Worm (Caenorhabditis elegans) whole organism, early embryonic: Measurements from ENCODE around the gene K03H1.11.

Experiments used
- B0310.2 ChIP-seq: sonication (generic microtip); optimal IDR thresholded peaks from 2 replicates; lab custom pipeline; 2016; ENCODE audit warnings: mild to moderate bottlenecking, missing genetic modification characterization, missing compliant biosample characterization
- F13C5.2 ChIP-seq: sonication (generic microtip); optimal IDR thresholded peaks from 2 replicates; lab custom pipeline; 2017; ENCODE audit warnings: mild to moderate bottlenecking, missing genetic modification characterization, inconsistent platforms, missing compliant biosample characterization
- aly-1 ChIP-seq: sonication (generic microtip); optimal IDR thresholded peaks from 2 replicates; lab custom pipeline; 2016; ENCODE audit warnings: missing genetic modification characterization, missing compliant biosample characterization
- ama-1 ChIP-seq: fragments of 150-350 bp; optimal IDR thresholded peaks from 2 replicates; lab custom pipeline; 2014
- ceh-13 ChIP-seq: fragments of 200-800 bp; sonication (Bioruptor generic); optimal IDR thresholded peaks from 2 replicates; lab custom pipeline; 2018; ENCODE audit warnings: mild to moderate bottlenecking, missing genetic modification characterization, missing compliant biosample characterization
- ceh-36 ChIP-seq: sonication (generic microtip); optimal IDR thresholded peaks from 2 replicates; lab custom pipeline; 2016; ENCODE audit warnings: missing genetic modification characterization, inconsistent platforms, missing compliant biosample characterization
- ets-7 ChIP-seq: sonication (generic microtip); optimal IDR thresholded peaks from 2 replicates; lab custom pipeline; 2016; ENCODE audit warnings: missing genotype, missing genetic modification characterization, missing compliant biosample characterization
- flt-1 ChIP-seq: fragments of 200-800 bp; sonication (Bioruptor generic); IDR thresholded peaks from 2 replicates; pipeline ENCODE4 v1.3.6; 2022; ENCODE audit warnings: missing genetic modification characterization, missing compliant biosample characterization
- hmbx-1 ChIP-seq: sonication (generic microtip); optimal IDR thresholded peaks from 2 replicates; lab custom pipeline; 2016; ENCODE audit warnings: mild to moderate bottlenecking, missing genetic modification characterization, missing compliant biosample characterization
- hmg-4 ChIP-seq: fragments of 200-800 bp; sonication (Bioruptor generic); optimal IDR thresholded peaks from 2 replicates; lab custom pipeline; 2018; ENCODE audit warnings: mild to moderate bottlenecking, missing genetic modification characterization, missing compliant biosample characterization
- hnd-1 ChIP-seq: sonication (generic microtip); optimal IDR thresholded peaks from 2 replicates; lab custom pipeline; 2016; ENCODE audit warnings: missing genetic modification characterization, missing compliant biosample characterization
- pes-1 ChIP-seq: fragments of 200-800 bp; sonication (Bioruptor generic); IDR thresholded peaks from 2 replicates; pipeline ENCODE4 v1.3.6; 2022; ENCODE audit warnings: missing genetic modification reagents, missing genetic modification characterization, missing compliant biosample characterization
- scrt-1 ChIP-seq: fragments of 200-800 bp; sonication (Bioruptor generic); IDR thresholded peaks from 2 replicates; pipeline ENCODE4 v1.3.6; 2022; ENCODE audit warnings: missing genetic modification characterization, missing compliant biosample characterization
- sea-1 ChIP-seq: fragments of 200-800 bp; sonication (Bioruptor generic); conservative IDR thresholded peaks from 2 replicates; pipeline ENCODE4 v1.3.6; 2022; ENCODE audit warnings: missing genetic modification characterization, missing compliant biosample characterization
- tbx-11 ChIP-seq: fragments of 200-800 bp; sonication (Bioruptor generic); IDR thresholded peaks from 2 replicates; pipeline ENCODE4 v1.3.6; 2022; ENCODE audit warnings: missing genetic modification characterization, missing compliant biosample characterization
- tbx-37 ChIP-seq: fragments of 200-800 bp; sonication (Bioruptor generic); conservative IDR thresholded peaks from 2 replicates; pipeline ENCODE4 v1.3.6; 2022; ENCODE audit warnings: missing genetic modification reagents, missing genetic modification characterization, missing compliant biosample characterization
- tra-4 ChIP-seq: sonication (generic microtip); optimal IDR thresholded peaks from 2 replicates; lab custom pipeline; 2017; ENCODE audit warnings: missing genetic modification characterization, missing compliant biosample characterization

K03H1.11 gene

DNA sequence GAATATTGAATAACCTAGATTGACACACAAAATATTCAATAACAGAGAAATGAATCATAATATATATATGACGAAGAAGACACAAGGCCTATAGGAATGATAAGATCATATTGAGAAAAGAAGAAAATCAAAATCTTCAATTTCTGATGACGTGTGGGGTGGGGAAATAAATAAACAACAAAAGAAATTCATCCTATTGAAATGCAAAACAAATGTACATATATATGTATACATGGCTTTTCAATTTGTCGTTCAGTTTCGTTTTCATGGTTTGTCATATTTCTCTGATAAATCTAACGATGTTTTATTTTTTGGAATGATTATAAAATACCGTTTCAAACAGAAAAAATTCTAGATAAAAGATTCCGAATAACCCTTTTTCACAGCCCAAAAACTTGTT, 25.1 kb downstream of the K03H1.11 start, which contains the start of gene ttr-3:
Gene ttr-3, minus strand, starts transcription at position 101 of the 400 bp plus-strand sequence.
- TF ChIP-seq sea-1 (GFP tag; lab: Robert Waterston, UW) (no peak), scrt-1 (no peak), pes-1 (no peak), hnd-1 (tag; lab: Kevin White, UChicago) (no peak), ceh-36 (tag; lab: Kevin White, UChicago) (no peak), aly-1 (tag; lab: Kevin White, UChicago) (no peak), tra-4 (no peak), B0310.2 (tag; lab: Kevin White, UChicago) (no peak), flt-1 (GFP tag; lab: Robert Waterston, UW) (no peak), F13C5.2 (tag; lab: Kevin White, UChicago) (no peak)

DNA sequence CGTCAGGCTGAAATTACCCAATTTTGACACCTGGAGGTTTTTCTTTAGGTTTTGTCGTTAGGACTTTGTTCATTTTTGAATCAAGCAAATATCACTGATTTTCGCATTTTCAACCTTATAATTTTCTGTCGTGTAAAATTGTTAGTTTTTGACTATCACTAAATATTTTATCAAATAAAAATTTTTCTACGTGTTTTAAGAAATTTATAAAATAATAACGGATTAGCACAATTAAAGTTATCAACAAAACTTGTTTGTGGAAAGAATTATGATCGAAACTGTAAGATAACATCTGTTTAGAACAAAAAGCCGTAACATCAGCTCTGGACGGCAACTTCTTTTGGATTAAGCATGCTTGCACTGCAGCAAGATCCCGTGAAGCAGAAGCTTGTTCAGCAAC, 28.9 kb downstream of the K03H1.11 start, which contains the start of gene cbp-2:
Gene cbp-2, plus strand, starts transcription at position 301 of the 400 bp plus-strand sequence.
- TF ChIP-seq hnd-1 (tag; lab: Kevin White, UChicago) (no peak), ceh-36 (tag; lab: Kevin White, UChicago) (no peak)

DNA sequence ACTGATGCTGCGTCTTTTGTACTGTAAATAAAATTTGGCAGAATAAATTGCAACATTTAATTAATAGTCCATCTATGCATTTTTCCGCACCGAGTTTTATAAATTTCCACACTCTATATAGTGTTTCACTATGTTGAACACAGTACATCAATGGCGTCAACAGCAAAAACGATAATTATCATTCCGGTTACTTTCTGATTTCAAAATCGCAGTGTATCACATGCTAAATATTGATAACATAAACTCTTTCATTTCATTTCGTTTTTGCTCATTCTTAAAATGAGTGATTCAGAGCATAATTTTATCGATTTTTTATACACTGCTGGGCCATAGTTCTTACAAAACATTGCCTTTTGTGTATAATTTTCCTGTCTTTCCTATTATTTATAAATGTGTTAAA, 29.5 kb downstream of the K03H1.11 start:
- TF ChIP-seq aly-1 (tag; lab: Kevin White, UChicago) (no peak), B0310.2 (tag; lab: Kevin White, UChicago) (no peak), ets-7 (no peak), tbx-11 (GFP tag; lab: Robert Waterston, UW) (no peak), flt-1 (GFP tag; lab: Robert Waterston, UW) (no peak), ceh-36 (tag; lab: Kevin White, UChicago) (no peak), scrt-1 (no peak)

DNA sequence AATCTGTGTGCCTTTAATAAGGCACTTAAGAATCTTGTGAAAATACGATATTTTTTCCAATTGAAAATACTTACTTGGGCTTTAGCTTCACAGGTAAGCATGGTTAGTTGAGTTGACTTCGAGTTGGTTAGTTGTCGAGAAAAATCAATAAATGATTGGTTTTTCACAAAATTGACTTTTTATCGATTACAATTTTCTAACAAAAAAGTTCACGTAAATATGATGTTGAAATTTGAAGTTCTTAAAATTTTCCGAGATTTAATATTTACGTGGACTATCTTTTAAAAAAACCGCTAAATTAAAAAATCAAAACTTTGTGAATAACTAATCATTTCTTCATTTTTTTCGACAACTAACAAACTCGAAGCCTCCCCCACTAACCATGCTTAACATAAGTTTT, 31.0 kb downstream of the K03H1.11 start, which contains the start of gene F40F12.3:
Gene F40F12.3, minus strand, starts transcription at position 101 of the 400 bp plus-strand sequence.
- TF ChIP-seq sea-1 (GFP tag; lab: Robert Waterston, UW) (no peak), F13C5.2 (tag; lab: Kevin White, UChicago) (no peak), ceh-13 (GFP tag; lab: Kevin White, UChicago) (no peak), ets-7 (no peak), tbx-37 (GFP tag; lab: Robert Waterston, UW) (no peak), ama-1 (lab: Kevin White, UChicago) (no peak), hmbx-1 (no peak), hmg-4 (GFP tag; lab: Kevin White, UChicago) (no peak), B0310.2 (tag; lab: Kevin White, UChicago) (no peak), flt-1 (GFP tag; lab: Robert Waterston, UW) (no peak), ceh-36 (tag; lab: Kevin White, UChicago) (no peak), tra-4 (no peak), aly-1 (tag; lab: Kevin White, UChicago) (no peak), scrt-1 (no peak)

DNA sequence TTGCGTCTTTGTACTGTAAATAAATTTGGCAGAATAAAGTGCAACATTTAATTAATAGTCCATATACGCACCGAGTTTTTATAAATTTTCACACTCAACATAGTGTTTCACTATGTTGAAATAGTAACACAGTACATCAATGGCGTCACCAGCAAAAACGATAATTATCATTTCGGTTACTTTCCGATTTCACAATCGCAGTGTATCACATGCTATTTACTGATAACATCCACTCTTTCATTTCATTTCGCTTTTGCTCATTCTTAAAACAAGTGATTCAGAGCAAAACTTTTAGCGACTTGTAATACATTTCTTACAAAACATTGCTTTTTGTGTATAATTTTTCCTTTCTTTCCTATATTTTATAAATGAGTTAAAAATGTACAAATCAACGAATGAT, 38.0 kb downstream of the K03H1.11 start, which contains the start of gene cbp-3:
Gene cbp-3, plus strand, starts transcription at position 272 of the 400 bp plus-strand sequence.
- TF ChIP-seq ets-7 (no peak), ama-1 (lab: Kevin White, UChicago) (no peak), hmg-4 (GFP tag; lab: Kevin White, UChicago) (no peak)

DNA sequence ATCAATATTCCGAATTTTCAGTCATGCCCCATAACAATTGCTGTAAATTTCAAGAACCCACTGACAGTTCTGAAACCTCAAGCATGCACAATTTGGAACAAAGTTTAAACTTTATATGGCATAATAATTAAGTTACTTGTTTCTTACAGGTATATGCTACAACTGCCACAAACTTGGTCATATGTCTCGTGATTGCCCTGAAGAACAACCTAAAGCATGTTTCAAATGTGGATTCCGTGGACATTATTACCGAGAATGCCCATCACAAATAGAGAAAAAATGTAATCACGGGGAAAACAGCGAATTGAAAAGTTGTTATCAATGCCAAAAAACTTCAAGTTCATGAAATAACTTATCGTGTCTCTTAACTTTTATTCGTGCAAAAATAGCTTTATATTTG, 38.8 kb downstream of the K03H1.11 start:
- TF ChIP-seq F13C5.2 (tag; lab: Kevin White, UChicago) (no peak), hmbx-1 (no peak), pes-1 (no peak)

DNA sequence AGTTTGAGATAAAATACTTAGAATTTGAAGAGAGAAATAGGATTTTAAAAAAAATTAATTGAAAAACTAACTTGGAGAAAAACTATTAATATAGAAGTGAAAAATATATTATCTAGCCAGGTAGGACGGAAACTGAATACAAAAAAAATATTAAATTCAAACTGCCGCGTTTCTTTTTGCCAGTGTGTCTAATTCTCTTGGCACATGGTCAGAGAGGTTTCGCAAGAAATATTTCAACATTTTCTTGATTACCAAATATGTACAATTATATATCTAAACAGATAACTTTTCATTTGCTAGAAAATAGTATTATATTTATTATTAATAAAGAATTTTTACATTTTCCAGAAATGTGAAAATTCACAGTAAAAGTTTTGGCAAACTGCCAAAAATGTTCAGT, 39.3 kb downstream of the K03H1.11 start:
- TF ChIP-seq B0310.2 (tag; lab: Kevin White, UChicago) = no peak
- TF ChIP-seq tbx-11 (GFP tag; lab: Robert Waterston, UW) = no peak
- TF ChIP-seq ceh-13 (GFP tag; lab: Kevin White, UChicago) = no peak
- no peak for TF ChIP-seq sea-1 (GFP tag; lab: Robert Waterston, UW)
- TF ChIP-seq ceh-36 (tag; lab: Kevin White, UChicago) = no peak
- TF ChIP-seq tbx-37 (GFP tag; lab: Robert Waterston, UW) = no peak
- TF ChIP-seq ets-7 = no peak
- no peak for TF ChIP-seq pes-1
- no peak for TF ChIP-seq hmg-4 (GFP tag; lab: Kevin White, UChicago)
- no peak for TF ChIP-seq ama-1 (lab: Kevin White, UChicago)
- no peak for TF ChIP-seq hnd-1 (tag; lab: Kevin White, UChicago)
- no peak for TF ChIP-seq F13C5.2 (tag; lab: Kevin White, UChicago)

DNA sequence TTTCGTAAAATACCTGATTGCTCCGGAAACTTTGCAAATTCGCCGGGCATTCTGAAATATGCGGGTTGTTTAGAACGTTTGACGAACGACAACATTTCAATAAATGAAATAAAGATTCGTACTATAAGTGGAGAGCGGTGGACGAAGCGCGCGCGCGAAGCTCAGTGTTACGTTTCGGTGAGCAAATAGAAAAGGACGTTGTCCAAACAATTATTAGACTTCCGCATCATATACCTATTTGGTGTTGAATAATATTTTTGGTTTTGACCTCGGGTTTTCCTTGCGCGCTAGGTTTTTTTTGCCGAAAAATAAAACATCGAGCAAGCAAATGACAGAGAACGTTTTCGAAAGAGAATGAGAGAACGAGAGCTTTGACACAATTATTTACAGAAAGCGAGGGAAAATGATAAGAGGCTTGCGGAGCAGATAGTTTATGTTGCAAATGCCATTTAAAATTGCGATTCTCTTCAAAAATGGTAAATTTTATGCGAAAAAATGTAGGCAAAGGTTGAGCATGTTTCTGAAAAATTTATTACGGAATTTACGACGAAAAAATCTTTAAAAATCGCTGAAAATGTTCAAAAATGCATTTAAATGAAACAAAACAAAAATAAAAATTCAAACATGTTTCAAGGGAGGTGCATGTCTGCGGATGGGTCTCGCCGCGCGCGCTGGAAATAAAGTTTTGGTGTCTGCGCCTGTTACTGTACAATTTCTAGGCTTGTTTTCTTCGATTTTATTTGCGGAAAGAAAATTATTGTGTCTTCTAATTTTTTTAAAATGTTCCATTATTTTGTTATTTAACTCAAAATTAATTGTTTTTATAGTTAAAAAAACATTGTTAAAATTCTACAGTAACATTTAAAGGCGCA, 40.9 kb downstream of the K03H1.11 start, which contains the start of the genes cyld-1 and F40F12.9:
Gene cyld-1, minus strand, starts transcription at position 51 of the 872 bp plus-strand sequence.
Gene F40F12.9, plus strand, starts transcription at position 721 of the 872 bp plus-strand sequence.
- TF ChIP-seq scrt-1 (no peak), hmbx-1 (no peak), sea-1 (GFP tag; lab: Robert Waterston, UW) (no peak), hnd-1 (tag; lab: Kevin White, UChicago) (no peak), tbx-11 (GFP tag; lab: Robert Waterston, UW) (no peak), B0310.2 (tag; lab: Kevin White, UChicago) (no peak), pes-1 (no peak), ets-7 (no peak), tra-4 (no peak), aly-1 (tag; lab: Kevin White, UChicago) (no peak), ceh-36 (tag; lab: Kevin White, UChicago) (no peak), flt-1 (GFP tag; lab: Robert Waterston, UW) (no peak), hmg-4 (GFP tag; lab: Kevin White, UChicago) (no peak)
